Fruit fly (Drosophila melanogaster) Kc167 (cell line): ENCODE results near the gene Or67d.

Experiments
- Myc ChIP-seq: fragments of >200 bp; optimal IDR thresholded peaks from 2 replicates; lab custom pipeline; 2017; ENCODE audit warnings: missing external identifiers
- Sin3A ChIP-seq: fragments of >200 bp; optimal IDR thresholded peaks from 2 replicates; lab custom pipeline; 2018; ENCODE audit warnings: missing external identifiers
- h ChIP-seq: fragments of >200 bp; optimal IDR thresholded peaks from 3 replicates; lab custom pipeline; 2018; ENCODE audit warnings: missing external identifiers
- insv ChIP-seq: fragments of >200 bp; optimal IDR thresholded peaks from 3 replicates; lab custom pipeline; 2018; ENCODE audit warnings: missing external identifiers
- psq ChIP-seq: fragments of >200 bp; optimal IDR thresholded peaks from 2 replicates; lab custom pipeline; 2017; ENCODE audit warnings: missing external identifiers
- ttk ChIP-seq: sonication (Bioruptor generic); optimal IDR thresholded peaks from 2 replicates; lab custom pipeline; 2017; ENCODE audit warnings: missing external identifiers

The Or67d gene

DNA sequence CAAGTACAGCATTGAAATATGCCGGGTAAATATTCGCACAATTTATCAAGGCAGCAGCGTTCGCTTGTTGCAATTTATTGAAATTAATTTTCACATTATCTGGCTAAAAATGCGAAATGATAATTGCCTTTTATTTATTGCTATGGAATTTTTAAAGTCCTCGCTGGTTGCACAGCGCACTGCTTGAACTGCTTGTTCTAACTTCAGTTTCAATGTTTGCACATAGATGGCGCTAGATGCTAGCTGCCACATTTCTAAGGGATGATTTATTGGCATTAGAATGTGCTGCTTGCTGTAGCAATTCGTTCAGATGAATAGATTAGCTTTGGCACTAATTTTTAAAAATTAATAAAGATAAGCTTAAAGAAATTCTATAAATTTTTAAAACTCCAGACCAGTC is 11.9 kb downstream of the Or67d start:
- TF ChIP-seq Sin3A (lab: Kevin White, UChicago) (no peak), h (lab: Kevin White, UChicago) (no peak), ttk (no peak), psq (lab: Kevin White, UChicago) (no peak), Myc (lab: Kevin White, UChicago) (no peak), insv (lab: Kevin White, UChicago) (no peak)

DNA sequence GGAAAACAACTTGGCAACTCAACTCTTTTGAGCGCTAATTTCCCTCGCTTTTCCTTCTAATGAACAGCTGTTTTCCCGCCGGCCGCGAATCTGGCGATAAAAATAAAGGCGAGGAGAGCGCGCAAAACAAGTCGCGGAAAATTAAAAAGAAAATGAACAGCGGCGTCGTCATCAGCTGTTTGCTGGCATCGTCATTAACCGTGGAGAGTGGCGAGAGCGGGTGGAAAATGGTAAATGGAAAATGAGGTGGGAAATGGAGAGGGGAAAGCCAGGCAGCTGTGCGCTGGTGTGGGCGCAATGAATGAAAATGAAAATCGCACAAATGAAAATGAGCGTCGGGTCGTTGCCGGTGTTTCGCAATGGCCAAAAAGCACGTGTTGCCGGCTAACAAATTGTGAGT is 15.2 kb downstream of the Or67d start:
- TF ChIP-seq ttk (no peak), Sin3A (lab: Kevin White, UChicago) (no peak), Myc (lab: Kevin White, UChicago) (no peak), insv (lab: Kevin White, UChicago) (no peak), psq (lab: Kevin White, UChicago) (no peak), h (lab: Kevin White, UChicago) (no peak)

dm6 chr3L:10289357-10289756 is 16.4 kb downstream of the Or67d start:
- no peak for TF ChIP-seq insv (lab: Kevin White, UChicago)
- no peak for TF ChIP-seq Sin3A (lab: Kevin White, UChicago)
- no peak for TF ChIP-seq Myc (lab: Kevin White, UChicago)
- TF ChIP-seq psq (lab: Kevin White, UChicago), result no peak
- TF ChIP-seq h (lab: Kevin White, UChicago), result no peak
- TF ChIP-seq ttk, result no peak

- TF ChIP-seq ttk (no peak), Myc (lab: Kevin White, UChicago) (no peak), insv (lab: Kevin White, UChicago) (no peak), psq (lab: Kevin White, UChicago) (no peak), Sin3A (lab: Kevin White, UChicago) (no peak), h (lab: Kevin White, UChicago) (no peak)
Measured at dm6 chr3L:10296226-10296625, 23.2 kb downstream of the Or67d start.

dm6 chr3L:10299182-10299581 is 26.2 kb downstream of the Or67d start:
- no peak for TF ChIP-seq Myc (lab: Kevin White, UChicago)
- no peak for TF ChIP-seq ttk
- no peak for TF ChIP-seq h (lab: Kevin White, UChicago)
- TF ChIP-seq psq (lab: Kevin White, UChicago), result no peak
- no peak for TF ChIP-seq Sin3A (lab: Kevin White, UChicago)
- no peak for TF ChIP-seq insv (lab: Kevin White, UChicago)

DNA sequence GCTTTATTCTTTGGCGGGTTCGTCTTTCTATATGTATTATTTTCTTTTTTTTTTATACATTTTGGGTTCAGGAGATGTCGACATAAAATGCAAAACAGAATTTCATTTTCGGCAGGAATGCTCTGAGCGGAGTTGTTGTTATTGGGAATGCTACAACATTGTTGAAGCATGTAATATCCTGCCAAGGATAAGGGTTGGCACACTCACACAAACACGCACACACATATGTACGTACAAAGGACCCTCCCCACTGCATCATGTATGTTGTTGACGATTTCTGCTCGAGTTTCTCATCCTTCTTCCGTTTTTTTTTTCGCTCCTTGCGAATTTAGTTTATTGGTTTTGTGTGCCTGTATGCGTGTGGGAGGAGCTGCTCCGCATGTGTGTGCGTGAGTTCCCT is 28.7 kb downstream of the Or67d start:
- TF ChIP-seq insv (lab: Kevin White, UChicago) (no peak), Myc (lab: Kevin White, UChicago) (no peak), ttk (no peak), psq (lab: Kevin White, UChicago) (no peak), h (lab: Kevin White, UChicago) (no peak), Sin3A (lab: Kevin White, UChicago) (no peak)

DNA sequence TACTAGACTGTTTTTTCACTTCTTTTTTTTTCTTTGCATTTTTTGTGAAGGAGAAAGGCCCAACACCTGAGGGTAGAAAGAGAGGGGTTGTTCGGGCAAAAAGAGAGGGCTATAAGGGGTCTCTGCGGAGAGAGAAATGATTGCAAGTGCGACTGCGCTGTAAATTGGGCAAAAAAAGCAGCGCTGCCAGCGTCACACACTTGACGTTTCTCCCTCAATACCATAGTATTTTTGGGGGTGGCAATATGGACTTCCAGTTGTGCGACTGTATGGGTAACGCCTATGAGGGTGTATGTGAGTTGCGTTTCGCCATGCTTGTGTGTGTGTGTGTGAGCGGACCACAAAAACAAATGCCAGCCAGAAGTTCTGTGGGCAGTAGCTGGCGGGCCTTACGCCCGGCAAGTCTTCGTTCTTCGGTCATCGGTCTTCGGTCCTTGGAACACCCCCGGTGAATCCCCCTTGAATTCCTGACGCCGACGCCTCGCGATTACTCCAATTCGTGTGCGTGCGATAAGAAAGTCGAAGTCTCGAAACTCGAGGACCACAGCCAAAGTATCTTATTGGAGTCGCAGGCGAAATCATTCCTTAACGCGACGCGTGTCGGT is 33.4 kb downstream of the Or67d start:
- TF ChIP-seq psq (lab: Kevin White, UChicago) (no peak), insv (lab: Kevin White, UChicago) (no peak), ttk (no peak), Sin3A (lab: Kevin White, UChicago) (no peak), h (lab: Kevin White, UChicago) (no peak), Myc (lab: Kevin White, UChicago) (no peak)

DNA sequence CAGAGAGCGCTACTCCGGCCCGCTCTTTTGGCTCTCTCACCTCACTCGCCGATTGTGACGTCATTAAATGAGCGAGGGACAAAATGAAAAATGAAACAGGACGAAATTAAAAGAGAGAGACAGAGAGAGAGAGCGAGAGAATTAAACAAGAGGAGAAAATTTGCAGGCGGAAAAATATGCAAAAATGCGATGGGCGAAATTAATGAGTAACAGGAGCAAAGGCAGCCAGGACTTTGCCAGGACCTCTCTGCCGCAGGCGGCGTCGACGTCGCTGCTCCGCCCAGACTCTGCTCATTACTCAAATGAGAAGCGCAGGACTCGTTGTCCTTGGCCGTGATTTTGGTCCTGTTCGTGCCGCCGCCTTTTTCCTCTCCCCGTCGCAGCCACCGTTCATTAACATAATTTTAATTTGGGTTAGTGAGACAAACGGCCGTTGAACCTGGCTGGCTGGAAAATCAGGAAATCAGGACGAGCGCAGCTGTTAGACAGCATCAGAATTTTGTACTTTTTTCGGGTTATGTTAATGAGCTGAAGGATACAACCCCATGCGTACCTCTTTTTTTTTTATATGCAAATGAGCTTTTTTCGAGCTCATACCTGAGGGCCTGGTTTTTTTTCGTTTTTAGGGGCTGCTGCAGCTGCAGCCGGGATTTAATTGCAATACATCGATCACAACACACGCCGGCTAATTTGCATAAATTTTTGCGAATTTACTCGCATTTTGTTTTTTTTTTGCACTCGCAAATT is 35.2 kb downstream of the Or67d start:
- TF ChIP-seq ttk (no peak), insv (lab: Kevin White, UChicago) (no peak), Sin3A (lab: Kevin White, UChicago) (no peak), h (lab: Kevin White, UChicago) (no peak), Myc (lab: Kevin White, UChicago) (no peak), psq (lab: Kevin White, UChicago) (no peak)

dm6 chr3L:10309494-10309893 is 36.5 kb downstream of the Or67d start:
- TF ChIP-seq ttk (no peak), Myc (lab: Kevin White, UChicago) (no peak), h (lab: Kevin White, UChicago) (no peak), psq (lab: Kevin White, UChicago) (no peak), Sin3A (lab: Kevin White, UChicago) (no peak), insv (lab: Kevin White, UChicago) (no peak)

- no peak for TF ChIP-seq psq (lab: Kevin White, UChicago)
- TF ChIP-seq Sin3A (lab: Kevin White, UChicago), result no peak
- no peak for TF ChIP-seq Myc (lab: Kevin White, UChicago)
- TF ChIP-seq ttk, result no peak
- no peak for TF ChIP-seq h (lab: Kevin White, UChicago)
- TF ChIP-seq insv (lab: Kevin White, UChicago), result no peak
Measured at dm6 chr3L:10314901-10315300, 41.9 kb downstream of the Or67d start.

DNA sequence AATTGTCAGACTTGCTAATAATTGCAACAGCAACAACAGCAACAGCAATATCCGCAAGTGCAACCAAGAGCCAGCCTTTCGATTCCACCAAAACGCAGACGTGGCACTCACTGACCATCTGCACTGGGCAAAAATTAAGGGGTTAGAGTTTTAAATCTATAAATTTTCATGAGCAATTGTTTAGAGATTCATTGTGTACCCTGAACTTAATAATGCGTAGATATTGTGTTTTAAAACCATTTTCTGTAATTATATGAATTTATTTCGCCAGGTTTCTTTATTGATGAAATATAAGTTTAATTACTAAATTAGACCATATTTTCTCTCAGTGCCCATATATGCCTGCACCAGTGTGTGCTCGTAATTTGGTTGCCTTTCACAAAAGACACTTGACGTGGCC is 42.8 kb downstream of the Or67d start:
- TF ChIP-seq Sin3A (lab: Kevin White, UChicago), result no peak
- TF ChIP-seq ttk, result no peak
- TF ChIP-seq psq (lab: Kevin White, UChicago), result no peak
- TF ChIP-seq insv (lab: Kevin White, UChicago), result no peak
- no peak for TF ChIP-seq Myc (lab: Kevin White, UChicago)
- TF ChIP-seq h (lab: Kevin White, UChicago), result no peak

- TF ChIP-seq Sin3A (lab: Kevin White, UChicago) (no peak), h (lab: Kevin White, UChicago) (no peak), psq (lab: Kevin White, UChicago) (no peak), ttk (no peak), insv (lab: Kevin White, UChicago) (no peak), Myc (lab: Kevin White, UChicago) (no peak)
Measured at dm6 chr3L:10318356-10318755, 45.4 kb downstream of the Or67d start.
